Fruit fly (Drosophila melanogaster) Kc167 (cell line): ENCODE measurements around the gene mwh.

ENCODE experiments used
- Myc ChIP-seq: fragments of >200 bp; optimal IDR thresholded peaks from 2 replicates; lab custom pipeline; 2017; ENCODE audit warnings: missing external identifiers
- h ChIP-seq: fragments of >200 bp; optimal IDR thresholded peaks from 3 replicates; lab custom pipeline; 2018; ENCODE audit warnings: missing external identifiers
- psq ChIP-seq: fragments of >200 bp; optimal IDR thresholded peaks from 2 replicates; lab custom pipeline; 2017; ENCODE audit warnings: missing external identifiers

- no peak for TF ChIP-seq h
- no peak for TF ChIP-seq psq (lab: Kevin White, UChicago)
- TF ChIP-seq Myc, result no peak
Measured at dm6 chr3L:1269013-1269412, 68.4 kb downstream of the mwh start.
